Fruit fly (Drosophila melanogaster): ENCODE results near the gene Osi11.
A peak's percentile ranks its signal among the peaks of the same experiment; 100 is the strongest.

Osi11 gene

dm6 chr3R:6259837-6260236 lies 8.7 kb downstream of the Osi11 start, which contains the start of gene Osi9:
Gene Osi9, plus strand, starts transcription at chr3R:6260211.
- TF ChIP-seq Ets98B (GFP tag; IDR thresholded peaks at IDR 0.05), result peak; percentile 14; the same call in 1 of the 2 replicates
- TF ChIP-seq CG8301 (tag; optimal IDR thresholded peaks at IDR 0.05), result no peak
- TF ChIP-seq CG4496 (GFP tag; IDR thresholded peaks at IDR 0.05), result peak; percentile 71; the same call in 2 of the 3 replicates
- peak; percentile 86 for TF ChIP-seq CG13204 (GFP tag; optimal IDR thresholded peaks at IDR 0.05)

- TF ChIP-seq Pif1B (GFP tag; optimal IDR thresholded peaks at IDR 0.05), result no peak
- no peak for TF ChIP-seq fd96Ca (GFP tag; IDR thresholded peaks at IDR 0.05)
- TF ChIP-seq Snoo (tag; optimal IDR thresholded peaks at IDR 0.05), result no peak
- TF ChIP-seq CG12605 (GFP tag; IDR thresholded peaks at IDR 0.05), result no peak
- TF ChIP-seq gl (tag; optimal IDR thresholded peaks at IDR 0.05), result no peak
- no peak for TF ChIP-seq CG32121 (GFP tag; IDR thresholded peaks at IDR 0.05)
- no peak for TF ChIP-seq CG4496 (GFP tag; IDR thresholded peaks at IDR 0.05)
- TF ChIP-seq Pif1A (GFP tag; optimal IDR thresholded peaks at IDR 0.05), result no peak
Observed at dm6 chr3R:6254875-6255274, 13.7 kb downstream of the Osi11 start, which contains the start of gene Osi8. Gene Osi8, plus strand, starts transcription at chr3R:6255175.

dm6 chr3R:6254438-6254837 lies 14.1 kb downstream of the Osi11 start:
- TF ChIP-seq CG4496 (GFP tag; IDR thresholded peaks at IDR 0.05) (0 out of 3 replicates have a peak, but pooled peaks have one; percentile 13), fd96Ca (GFP tag; IDR thresholded peaks at IDR 0.05) (no peak)

- peak; percentile 32 for TF ChIP-seq Snoo (tag; optimal IDR thresholded peaks at IDR 0.05)
- TF ChIP-seq Pif1A (GFP tag; optimal IDR thresholded peaks at IDR 0.05), result no peak
- TF ChIP-seq EcR (GFP tag; optimal IDR thresholded peaks at IDR 0.05), result no peak
- TF ChIP-seq CG34367 (tag; optimal IDR thresholded peaks at IDR 0.05), result no peak
- peak; percentile 14 for TF ChIP-seq CG13204 (GFP tag; optimal IDR thresholded peaks at IDR 0.05)
- TF ChIP-seq CG17806 (tag; optimal IDR thresholded peaks at IDR 0.05), result no peak
- TF ChIP-seq CG4496 (GFP tag; IDR thresholded peaks at IDR 0.05), result no peak
- no peak for TF ChIP-seq CG14655 (GFP tag; optimal IDR thresholded peaks at IDR 0.05)
- no peak for TF ChIP-seq Pif1B (GFP tag; optimal IDR thresholded peaks at IDR 0.05)
- TF ChIP-seq rn (GFP tag; IDR thresholded peaks at IDR 0.05), result no peak
- no peak for TF ChIP-seq CG8301 (tag; optimal IDR thresholded peaks at IDR 0.05)
- TF ChIP-seq gl (tag; optimal IDR thresholded peaks at IDR 0.05), result no peak
- TF ChIP-seq D1 (tag; optimal IDR thresholded peaks at IDR 0.05), result no peak
- no peak for TF ChIP-seq CG9948 (tag; optimal IDR thresholded peaks at IDR 0.05)
- no peak for TF ChIP-seq CG32121 (GFP tag; IDR thresholded peaks at IDR 0.05)
- TF ChIP-seq CG10348 (GFP tag; IDR thresholded peaks at IDR 0.05), result no peak
- TF ChIP-seq CG12605 (GFP tag; IDR thresholded peaks at IDR 0.05), result no peak
- no peak for TF ChIP-seq fd96Ca (GFP tag; IDR thresholded peaks at IDR 0.05)
Observed at dm6 chr3R:6252809-6253208, 15.7 kb downstream of the Osi11 start.

- TF ChIP-seq D1 (tag; optimal IDR thresholded peaks at IDR 0.05), result no peak
- no peak for TF ChIP-seq CG15710 (tag; optimal IDR thresholded peaks at IDR 0.05)
- no peak for TF ChIP-seq Pif1A (GFP tag; optimal IDR thresholded peaks at IDR 0.05)
- TF ChIP-seq CG13204 (GFP tag; optimal IDR thresholded peaks at IDR 0.05), result peak; percentile 35
Observed at dm6 chr3R:6248694-6249093, 19.9 kb downstream of the Osi11 start, which contains the start of gene Osi7. Gene Osi7, plus strand, starts transcription at chr3R:6248994.

dm6 chr3R:6244986-6245385 lies 23.6 kb downstream of the Osi11 start:
- no peak for TF ChIP-seq CG17806 (tag; optimal IDR thresholded peaks at IDR 0.05)
- no peak for TF ChIP-seq CG9948 (tag; optimal IDR thresholded peaks at IDR 0.05)
- TF ChIP-seq CG10348 (GFP tag; IDR thresholded peaks at IDR 0.05), result no peak
- no peak for TF ChIP-seq CG13204 (GFP tag; optimal IDR thresholded peaks at IDR 0.05)
- no peak for TF ChIP-seq Pif1A (GFP tag; optimal IDR thresholded peaks at IDR 0.05)
- no peak for TF ChIP-seq rn (GFP tag; IDR thresholded peaks at IDR 0.05)
- no peak for TF ChIP-seq CG34367 (tag; optimal IDR thresholded peaks at IDR 0.05)
- TF ChIP-seq CG15710 (tag; optimal IDR thresholded peaks at IDR 0.05), result no peak
- TF ChIP-seq fd96Ca (GFP tag; IDR thresholded peaks at IDR 0.05), result no peak
- no peak for TF ChIP-seq gl (tag; optimal IDR thresholded peaks at IDR 0.05)
- no peak for TF ChIP-seq CG4496 (GFP tag; IDR thresholded peaks at IDR 0.05)
- TF ChIP-seq Snoo (tag; optimal IDR thresholded peaks at IDR 0.05), result no peak
- TF ChIP-seq CG14655 (GFP tag; optimal IDR thresholded peaks at IDR 0.05), result no peak
- no peak for TF ChIP-seq EcR (GFP tag; optimal IDR thresholded peaks at IDR 0.05)
- TF ChIP-seq CG32121 (GFP tag; IDR thresholded peaks at IDR 0.05), result no peak
- no peak for TF ChIP-seq D1 (tag; optimal IDR thresholded peaks at IDR 0.05)
- TF ChIP-seq CG8301 (tag; optimal IDR thresholded peaks at IDR 0.05), result no peak

dm6 chr3R:6244035-6244434 lies 24.5 kb downstream of the Osi11 start:
- TF ChIP-seq CG12605 (GFP tag; IDR thresholded peaks at IDR 0.05) (no peak), Ets98B (GFP tag; IDR thresholded peaks at IDR 0.05) (no peak), CG10348 (GFP tag; IDR thresholded peaks at IDR 0.05) (no peak), Snoo (tag; optimal IDR thresholded peaks at IDR 0.05) (peak; percentile 29)

- no peak for TF ChIP-seq CG15710 (tag; optimal IDR thresholded peaks at IDR 0.05)
- peak; percentile 10 for TF ChIP-seq Pif1A (GFP tag; optimal IDR thresholded peaks at IDR 0.05)
- TF ChIP-seq CG14655 (GFP tag; optimal IDR thresholded peaks at IDR 0.05), result peak; percentile 23
Observed at dm6 chr3R:6241289-6241688, 27.3 kb downstream of the Osi11 start.

All from whole organism, pupa.